Worm (Caenorhabditis elegans) whole organism, L1 larva: ENCODE results near the gene arf-1.
A peak's percentile ranks its signal among the peaks of the same experiment; 100 is the strongest.

Source experiments
- C04F5.9 ChIP-seq: sonication (generic microtip); optimal IDR thresholded peaks from 2 replicates; lab custom pipeline; 2016; ENCODE audit warnings: missing genetic modification characterization, missing compliant biosample characterization
- C16A3.4 ChIP-seq: fragments of 150-350 bp; optimal IDR thresholded peaks from 2 replicates; lab custom pipeline; 2014; ENCODE audit warnings: missing biosample characterization, missing genetic modification characterization
- Y116A8C.19 ChIP-seq: sonication (generic microtip); optimal IDR thresholded peaks from 2 replicates; lab custom pipeline; 2016; ENCODE audit warnings: missing compliant biosample characterization, missing genetic modification characterization, borderline replicate concordance
- aha-1 ChIP-seq: fragments of 150-350 bp; optimal IDR thresholded peaks from 2 replicates; lab custom pipeline; 2014; ENCODE audit warnings: missing biosample characterization, missing genetic modification characterization
- aly-2 ChIP-seq: fragments of 150-350 bp; optimal IDR thresholded peaks from 2 replicates; lab custom pipeline; 2014; ENCODE audit warnings: missing biosample characterization, missing genetic modification characterization
- ama-1 ChIP-seq: fragments of 150-350 bp; optimal IDR thresholded peaks from 2 replicates; lab custom pipeline; 2014
- ceh-63 ChIP-seq: fragments of 200-800 bp; sonication (Bioruptor generic); optimal IDR thresholded peaks from 2 replicates; lab custom pipeline; 2018; ENCODE audit warnings: mild to moderate bottlenecking, missing genetic modification characterization, missing compliant biosample characterization
- ces-1 ChIP-seq: fragments of 150-350 bp; optimal IDR thresholded peaks from 2 replicates; lab custom pipeline; 2014; ENCODE audit warnings: missing biosample characterization, missing genetic modification reagents, missing genetic modification characterization
- dsc-1 ChIP-seq: sonication (generic microtip); optimal IDR thresholded peaks from 2 replicates; lab custom pipeline; 2016; ENCODE audit warnings: mild to moderate bottlenecking, missing genetic modification characterization, missing compliant biosample characterization
- efl-1 ChIP-seq, 4 experiments: fragments of 150-350 bp; optimal IDR thresholded peaks in 3 of 4; peaks in 1 of 4; 1 replicate in 1 of 4; 2 replicates in 3 of 4; lab custom pipeline; 2014; ENCODE audit warnings: missing biosample characterization in 2 of 4, missing genetic modification characterization in 2 of 4, missing genetic modification reagents in 2 of 4
- egl-13 ChIP-seq: sonication (generic microtip); optimal IDR thresholded peaks from 2 replicates; lab custom pipeline; 2016; ENCODE audit warnings: missing genotype, missing genetic modification reagents, missing genetic modification characterization, missing compliant biosample characterization
- elt-2 ChIP-seq: sonication (generic microtip); optimal IDR thresholded peaks from 2 replicates; lab custom pipeline; 2016; ENCODE audit warnings: missing genetic modification characterization, mild to moderate bottlenecking, inconsistent platforms, missing compliant biosample characterization, missing genetic modification reagents
- elt-3 ChIP-seq, 6 experiments: fragments of 150-350 bp in 1 of 6; sonication (generic microtip); optimal IDR thresholded peaks; 2 replicates each; lab custom pipeline; 2017 to 2018; ENCODE audit warnings: missing biosample characterization in 6 of 6, missing genetic modification characterization in 6 of 6, inconsistent platforms in 1 of 6
- fkh-4 ChIP-seq: sonication (generic microtip); optimal IDR thresholded peaks from 2 replicates; lab custom pipeline; 2016; ENCODE audit warnings: missing compliant biosample characterization, missing genetic modification characterization, borderline replicate concordance
- fos-1 ChIP-seq: fragments of 150-350 bp; optimal IDR thresholded peaks from 2 replicates; lab custom pipeline; 2014; ENCODE audit warnings: missing biosample characterization, missing genetic modification characterization
- hlh-17 ChIP-seq: fragments of 200-800 bp; sonication (Bioruptor generic); optimal IDR thresholded peaks from 2 replicates; lab custom pipeline; 2018; ENCODE audit warnings: missing genetic modification characterization, mild to moderate bottlenecking, missing compliant biosample characterization, moderate library complexity, borderline replicate concordance
- jun-1 ChIP-seq: fragments of 150-350 bp; optimal IDR thresholded peaks from 2 replicates; lab custom pipeline; 2014; ENCODE audit warnings: missing biosample characterization, missing genetic modification reagents, missing genetic modification characterization
- lin-13 ChIP-seq: fragments of 150-350 bp; optimal IDR thresholded peaks from 2 replicates; lab custom pipeline; 2014; ENCODE audit warnings: missing biosample characterization, missing genetic modification reagents, missing genetic modification characterization
- lin-35 ChIP-seq, 2 experiments: fragments of 150-350 bp; optimal IDR thresholded peaks; 2 replicates each; lab custom pipeline; 2014; ENCODE audit warnings: missing biosample characterization in 2 of 2, missing genetic modification characterization in 2 of 2, missing genetic modification reagents in 2 of 2
- lir-3 ChIP-seq: sonication (generic microtip); optimal IDR thresholded peaks from 2 replicates; lab custom pipeline; 2016; ENCODE audit warnings: mild to moderate bottlenecking, missing genetic modification characterization, moderate library complexity, missing compliant biosample characterization; ENCODE audit not compliant: poor library complexity
- mef-2 ChIP-seq: fragments of 150-350 bp; optimal IDR thresholded peaks from 2 replicates; lab custom pipeline; 2014; ENCODE audit warnings: missing biosample characterization, missing genetic modification characterization
- nhr-11 ChIP-seq: fragments of 150-350 bp; optimal IDR thresholded peaks from 2 replicates; lab custom pipeline; 2014; ENCODE audit warnings: missing biosample characterization, missing genetic modification characterization
- nhr-19 ChIP-seq: fragments of 200-800 bp; sonication (Bioruptor generic); conservative IDR thresholded peaks from 2 replicates; pipeline ENCODE4 v1.3.6; 2022; ENCODE audit warnings: missing genetic modification characterization, missing compliant biosample characterization
- nhr-20 ChIP-seq: sonication (generic microtip); optimal IDR thresholded peaks from 2 replicates; lab custom pipeline; 2016; ENCODE audit warnings: mild to moderate bottlenecking, missing genetic modification characterization, missing compliant biosample characterization
- nhr-237 ChIP-seq: fragments of 150-350 bp; optimal IDR thresholded peaks from 2 replicates; lab custom pipeline; 2014; ENCODE audit warnings: missing biosample characterization, missing genetic modification characterization
- nhr-28 ChIP-seq: fragments of 150-350 bp; optimal IDR thresholded peaks from 2 replicates; lab custom pipeline; 2014; ENCODE audit warnings: missing biosample characterization, missing genetic modification characterization
- nhr-47 ChIP-seq: sonication (generic microtip); optimal IDR thresholded peaks from 2 replicates; lab custom pipeline; 2016; ENCODE audit warnings: mild to moderate bottlenecking, missing genetic modification characterization, moderate library complexity, missing compliant biosample characterization
- nhr-71 ChIP-seq: sonication (generic microtip); optimal IDR thresholded peaks from 2 replicates; lab custom pipeline; 2016; ENCODE audit warnings: mild to moderate bottlenecking, missing genetic modification characterization, moderate library complexity, missing compliant biosample characterization
- pax-3 ChIP-seq: fragments of 200-800 bp; sonication (Bioruptor generic); optimal IDR thresholded peaks from 2 replicates; lab custom pipeline; 2018; ENCODE audit warnings: mild to moderate bottlenecking, missing genetic modification characterization, moderate library complexity, missing compliant biosample characterization
- pqm-1 ChIP-seq: sonication (generic microtip); optimal IDR thresholded peaks from 3 replicates; lab custom pipeline; 2017; ENCODE audit warnings: missing biosample characterization, missing genetic modification characterization
- skn-1 ChIP-seq: fragments of 150-350 bp; optimal IDR thresholded peaks from 2 replicates; lab custom pipeline; 2014; ENCODE audit warnings: missing biosample characterization, missing genetic modification characterization
- tbx-2 ChIP-seq: sonication (generic microtip); optimal IDR thresholded peaks from 2 replicates; lab custom pipeline; 2016; ENCODE audit warnings: missing genetic modification characterization, missing compliant biosample characterization
- tlp-1 ChIP-seq: fragments of 150-350 bp; optimal IDR thresholded peaks from 2 replicates; lab custom pipeline; 2014; ENCODE audit warnings: missing biosample characterization, missing genetic modification characterization
- unc-130 ChIP-seq: fragments of 150-350 bp; optimal IDR thresholded peaks from 2 replicates; lab custom pipeline; 2017; ENCODE audit warnings: missing biosample characterization, missing genetic modification characterization, inconsistent platforms
- unc-30 ChIP-seq: sonication (generic microtip); optimal IDR thresholded peaks from 2 replicates; lab custom pipeline; 2017; ENCODE audit warnings: missing biosample characterization, missing genetic modification characterization
- unc-62 ChIP-seq: fragments of 150-350 bp; optimal IDR thresholded peaks from 2 replicates; lab custom pipeline; 2014; ENCODE audit warnings: missing biosample characterization, missing genetic modification reagents, missing genetic modification characterization
- vab-15 ChIP-seq: sonication (generic microtip); optimal IDR thresholded peaks from 2 replicates; lab custom pipeline; 2017; ENCODE audit warnings: missing genotype, mild to moderate bottlenecking, missing genetic modification characterization, missing compliant biosample characterization
- ztf-11 ChIP-seq, 2 experiments: sonication (generic microtip); optimal IDR thresholded peaks; 2 replicates each; lab custom pipeline; 2016 to 2017; ENCODE audit warnings: missing genetic modification characterization in 2 of 2, missing biosample characterization in 1 of 2, missing compliant biosample characterization in 1 of 2

The arf-1 gene

ce11 chrIII:5730041-5730440 is 15.4 kb downstream of the arf-1 start:
- TF ChIP-seq vab-15 = no peak
- no peak for TF ChIP-seq nhr-11 (tag; lab: Kevin White, UChicago)
- no peak for TF ChIP-seq ama-1 (lab: Kevin White, UChicago)
- no peak for TF ChIP-seq nhr-237 (tag; lab: Kevin White, UChicago)
- no peak for TF ChIP-seq jun-1
- TF ChIP-seq fos-1 = no peak
- TF ChIP-seq aly-2 = no peak
- no peak for TF ChIP-seq lir-3 (tag; lab: Kevin White, UChicago)
- no peak for TF ChIP-seq pqm-1
- no peak for TF ChIP-seq dsc-1
- no peak for TF ChIP-seq ztf-11 (tag; optimal IDR thresholded peaks at IDR 0.05; lab: Kevin White, UChicago)
- TF ChIP-seq ceh-63 (GFP tag; lab: Kevin White, UChicago) = no peak
- no peak for TF ChIP-seq tbx-2

DNA sequence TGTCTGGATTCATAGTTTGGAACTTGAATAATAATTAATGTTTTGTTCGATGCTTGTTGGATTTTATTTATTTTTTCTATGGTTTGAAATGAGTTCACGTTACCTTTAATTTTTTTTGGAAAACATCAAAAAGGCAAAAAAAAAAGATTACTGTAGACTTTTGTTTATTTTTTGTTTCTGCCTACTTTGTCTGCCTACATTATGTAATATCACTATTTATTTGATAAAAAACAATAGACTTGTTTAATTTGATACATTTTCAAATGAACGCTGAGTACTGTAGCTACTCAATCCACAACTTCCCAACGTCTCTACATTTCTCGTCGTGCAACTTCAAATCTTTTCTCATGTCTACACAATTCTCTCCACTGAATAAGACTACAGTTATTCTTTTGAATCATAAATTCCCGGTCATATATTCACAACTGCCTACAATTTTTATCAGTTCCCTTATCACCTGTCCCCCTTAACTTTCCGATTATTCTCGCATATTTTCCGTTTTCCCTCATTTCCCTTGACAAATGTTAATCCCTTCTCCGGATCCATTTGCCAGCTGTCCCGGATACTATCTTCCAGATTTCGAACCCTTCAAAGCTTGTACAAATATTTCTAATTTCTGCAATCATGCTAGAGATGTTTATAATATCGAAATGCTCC is 16.4 kb downstream of the arf-1 start, which contains the start of the genes B0244.9 and B0244.7:
B0244.9 (minus strand) TSS at position 51 of the 657 bp plus-strand sequence.
B0244.7 (plus strand) TSS at position 522 of the 657 bp plus-strand sequence.
- TF ChIP-seq aha-1 (tag; lab: Kevin White, UChicago) (no peak), C16A3.4 (tag; lab: Kevin White, UChicago) (no peak), efl-1 (optimal IDR thresholded peaks at IDR 0.05; lab: Kevin White, UChicago) (no peak), efl-1 (GFP tag; optimal IDR thresholded peaks at IDR 0.05 in 1 of 2; lab: Kevin White, UChicago) (peak in 1 of 2 experiments; percentile 20), mef-2 (tag; lab: Kevin White, UChicago) (no peak), tlp-1 (no peak), elt-2 (tag; lab: Kevin White, UChicago) (peak; percentile 43), fos-1 (no peak)
- TF ChIP-seq, all 84 proteins: peak for 2

- no peak for TF ChIP-seq nhr-47
- TF ChIP-seq Y116A8C.19 (tag; lab: Kevin White, UChicago) = no peak
- TF ChIP-seq aha-1 (tag; lab: Kevin White, UChicago) = no peak
- TF ChIP-seq fkh-4 (tag; lab: Kevin White, UChicago) = no peak
- TF ChIP-seq hlh-17 (GFP tag; lab: Kevin White, UChicago) = no peak
- TF ChIP-seq dsc-1 = no peak
- TF ChIP-seq unc-130 (tag; lab: Kevin White, UChicago) = no peak
- TF ChIP-seq ztf-11 (tag; optimal IDR thresholded peaks at IDR 0.05; lab: Kevin White, UChicago) = no peak
- TF ChIP-seq, all 84 proteins: peak for 0
These were observed 18.2 kb downstream of the arf-1 start, which contains the start of gene B0244.17 for ce11 chrIII:5732925-5733324. B0244.17 (plus strand) TSS chrIII:5733225.

- TF ChIP-seq unc-62 (no peak), unc-30 (tag; lab: Kevin White, UChicago) (no peak), elt-3 (tag; optimal IDR thresholded peaks at IDR 0.05; lab: Kevin White, UChicago) (no peak), pqm-1 (no peak), C04F5.9 (no peak), nhr-47 (no peak), nhr-11 (tag; lab: Kevin White, UChicago) (no peak), egl-13 (tag; lab: Kevin White, UChicago) (no peak), nhr-19 (GFP tag; lab: Robert Waterston, UW) (no peak), ztf-11 (tag; optimal IDR thresholded peaks at IDR 0.05; lab: Kevin White, UChicago) (no peak), efl-1 (optimal IDR thresholded peaks at IDR 0.05; lab: Kevin White, UChicago) (no peak), efl-1 (GFP tag; optimal IDR thresholded peaks at IDR 0.05 in 1 of 2; lab: Kevin White, UChicago) (no peak), pax-3 (no peak), elt-2 (tag; lab: Kevin White, UChicago) (no peak), nhr-28 (tag; lab: Kevin White, UChicago) (no peak), lin-35 (GFP tag; optimal IDR thresholded peaks at IDR 0.05; lab: Kevin White, UChicago) (no peak), nhr-20 (tag; lab: Kevin White, UChicago) (no peak), nhr-71 (no peak), lin-13 (no peak), ces-1 (GFP tag; lab: Kevin White, UChicago) (no peak), skn-1 (no peak)
These were observed 19.6 kb downstream of the arf-1 start for ce11 chrIII:5734328-5734727.
